Worm (Caenorhabditis elegans) whole organism, L1 larva: Measurements from ENCODE around the gene sru-12.

Source experiments
- grh-1 ChIP-seq: fragments of 200-800 bp; sonication (Bioruptor generic); IDR thresholded peaks from 2 replicates; pipeline ENCODE4 v1.3.6; 2022; ENCODE audit warnings: missing genetic modification reagents, missing genetic modification characterization, missing compliant biosample characterization
- unc-62 ChIP-seq: fragments of 150-350 bp; optimal IDR thresholded peaks from 2 replicates; lab custom pipeline; 2014; ENCODE audit warnings: missing biosample characterization, missing genetic modification reagents, missing genetic modification characterization

- TF ChIP-seq grh-1 (GFP tag; lab: Robert Waterston, UW) = no peak
- no peak for TF ChIP-seq unc-62
Observed at ce11 chrIV:13593351-13593750, 10.3 kb downstream of the sru-12 start, which contains the start of gene Y45F10B.3.
